Fruit fly (Drosophila melanogaster) whole organism, embryonic: ENCODE measurements around the gene Mtpalpha.

Experiments
- Abd-B ChIP-seq: fragments of 200-800 bp; sonication (Bioruptor generic); optimal IDR thresholded peaks from 2 replicates; lab custom pipeline; 2018; ENCODE audit warnings: missing biosample characterization, mild to moderate bottlenecking, missing genetic modification characterization, moderate library complexity
- BtbVII ChIP-seq: fragments of 200-800 bp; sonication (Bioruptor generic); optimal IDR thresholded peaks from 3 replicates; lab custom pipeline; 2017; ENCODE audit warnings: missing biosample characterization, mild to moderate bottlenecking, missing genetic modification characterization
- CG10654 ChIP-seq: fragments of 200-800 bp; sonication (Bioruptor generic); optimal IDR thresholded peaks from 2 replicates; lab custom pipeline; 2016; ENCODE audit warnings: missing biosample characterization, missing genetic modification characterization
- CG10979 ChIP-seq: fragments of 200-800 bp; sonication (Bioruptor generic); optimal IDR thresholded peaks from 2 replicates; lab custom pipeline; 2018; ENCODE audit warnings: missing biosample characterization, mild to moderate bottlenecking, missing genetic modification characterization, moderate library complexity
- CG11456 ChIP-seq: fragments of 200-800 bp; sonication (Bioruptor generic); IDR thresholded peaks from 3 replicates; pipeline ENCODE4 v1.3.6; 2022; ENCODE audit warnings: missing biosample characterization, missing genetic modification characterization
- CG11560 ChIP-seq: fragments of 200-800 bp; sonication (Bioruptor generic); IDR thresholded peaks from 3 replicates; pipeline ENCODE4 v1.3.6; 2022; ENCODE audit warnings: missing biosample characterization, missing genetic modification characterization
- CG12391 ChIP-seq: fragments of 200-800 bp; sonication (Bioruptor generic); optimal IDR thresholded peaks from 3 replicates; lab custom pipeline; 2018; ENCODE audit warnings: missing biosample characterization, mild to moderate bottlenecking, missing genetic modification characterization, moderate library complexity
- CG12744 ChIP-seq: fragments of 200-800 bp; sonication (Bioruptor generic); optimal IDR thresholded peaks from 2 replicates; lab custom pipeline; 2016; ENCODE audit warnings: missing biosample characterization, missing genetic modification characterization
- CG13296 ChIP-seq: fragments of 200-800 bp; sonication (Bioruptor generic); optimal IDR thresholded peaks from 3 replicates; lab custom pipeline; 2018; ENCODE audit warnings: missing biosample characterization, mild to moderate bottlenecking, missing genetic modification characterization
- CG15479 ChIP-seq: fragments of 200-800 bp; sonication (Bioruptor generic); optimal IDR thresholded peaks from 3 replicates; lab custom pipeline; 2019; ENCODE audit warnings: missing biosample characterization, mild to moderate bottlenecking, missing genetic modification characterization, moderate library complexity
- CG17328 ChIP-seq: fragments of 200-800 bp; sonication (Bioruptor generic); IDR thresholded peaks from 2 replicates; pipeline ENCODE4 v1.3.6; 2022; ENCODE audit warnings: missing biosample characterization, missing genetic modification characterization
- CG18011 ChIP-seq: fragments of 200-800 bp; sonication (Bioruptor generic); optimal IDR thresholded peaks from 2 replicates; lab custom pipeline; 2017; ENCODE audit warnings: missing biosample characterization, missing genetic modification characterization, mild to moderate bottlenecking, moderate library complexity, missing genotype
- CG2889 ChIP-seq: fragments of 200-800 bp; sonication (Bioruptor generic); IDR thresholded peaks from 3 replicates; pipeline ENCODE4 v1.3.6; 2022; ENCODE audit warnings: missing biosample characterization, missing genetic modification characterization
- CG3163 ChIP-seq: fragments of 200-800 bp; sonication (Bioruptor generic); optimal IDR thresholded peaks from 3 replicates; lab custom pipeline; 2016; ENCODE audit warnings: missing biosample characterization, missing genetic modification characterization
- CG32772 ChIP-seq: fragments of 200-800 bp; sonication (Bioruptor generic); IDR thresholded peaks from 2 replicates; pipeline ENCODE4 v1.3.6; 2022; ENCODE audit warnings: missing biosample characterization, missing genetic modification characterization
- CG5953 ChIP-seq: fragments of 200-800 bp; sonication (Bioruptor generic); IDR thresholded peaks from 2 replicates; pipeline ENCODE4 v1.3.6; 2022; ENCODE audit warnings: missing biosample characterization, missing genetic modification characterization
- CG7357 ChIP-seq: fragments of 200-800 bp; sonication (Bioruptor generic); IDR thresholded peaks from 3 replicates; pipeline ENCODE4 v1.3.6; 2022; ENCODE audit warnings: missing biosample characterization, missing genetic modification characterization
- CG8290 ChIP-seq, 3 experiments: fragments of 200-800 bp; sonication (Bioruptor generic); optimal IDR thresholded peaks; 2 replicates each; lab custom pipeline; 2016 to 2019; ENCODE audit warnings: missing biosample characterization in 3 of 3, missing genetic modification characterization in 3 of 3, mild to moderate bottlenecking in 2 of 3, moderate library complexity in 1 of 3
- CG8478 ChIP-seq: fragments of >200 bp; optimal IDR thresholded peaks from 2 replicates; lab custom pipeline; 2018
- CG9437 ChIP-seq: fragments of 200-800 bp; sonication (Bioruptor generic); optimal IDR thresholded peaks from 2 replicates; lab custom pipeline; 2018; ENCODE audit warnings: missing biosample characterization, mild to moderate bottlenecking, missing genetic modification characterization
- CrebB ChIP-seq: fragments of 200-800 bp; sonication (Bioruptor generic); optimal IDR thresholded peaks from 3 replicates; lab custom pipeline; 2018; ENCODE audit warnings: missing biosample characterization, mild to moderate bottlenecking, missing genetic modification characterization
- ERR ChIP-seq: fragments of 200-800 bp; sonication (Bioruptor generic); optimal IDR thresholded peaks from 2 replicates; lab custom pipeline; 2016; ENCODE audit warnings: missing biosample characterization, missing genetic modification characterization
- Gug ChIP-seq: fragments of 200-800 bp; sonication (Bioruptor generic); IDR thresholded peaks from 4 replicates; pipeline ENCODE4 v1.3.6; 2022; ENCODE audit warnings: missing biosample characterization, missing genetic modification characterization
- H15 ChIP-seq: fragments of 200-800 bp; sonication (Bioruptor generic); IDR thresholded peaks from 3 replicates; pipeline ENCODE4 v1.3.6; 2022; ENCODE audit warnings: missing biosample characterization, missing genetic modification characterization
- Hmx ChIP-seq: fragments of 200-800 bp; sonication (Bioruptor generic); optimal IDR thresholded peaks from 2 replicates; lab custom pipeline; 2016; ENCODE audit warnings: missing biosample characterization, missing genetic modification characterization
- Jarid2 ChIP-seq: fragments of 200-800 bp; sonication (Bioruptor generic); optimal IDR thresholded peaks from 3 replicates; lab custom pipeline; 2017; ENCODE audit warnings: mild to moderate bottlenecking, missing biosample characterization, missing genetic modification reagents, missing genetic modification characterization
- Kr ChIP-seq: fragments of 200-800 bp; sonication (Bioruptor generic); optimal IDR thresholded peaks from 2 replicates; lab custom pipeline; 2017; ENCODE audit warnings: missing biosample characterization, mild to moderate bottlenecking, missing genetic modification characterization
- Optix ChIP-seq: fragments of 200-800 bp; sonication (Bioruptor generic); IDR thresholded peaks from 3 replicates; pipeline ENCODE4 v1.3.6; 2022; ENCODE audit warnings: missing biosample characterization, missing genetic modification characterization
- PHDP ChIP-seq: fragments of 200-800 bp; sonication (Bioruptor generic); optimal IDR thresholded peaks from 3 replicates; lab custom pipeline; 2018; ENCODE audit warnings: missing biosample characterization, mild to moderate bottlenecking, missing genetic modification characterization, moderate library complexity
- Poxn ChIP-seq: fragments of 200-800 bp; sonication (Bioruptor generic); IDR thresholded peaks from 2 replicates; pipeline ENCODE4 v1.3.6; 2022; ENCODE audit warnings: missing biosample characterization, missing genetic modification characterization
- Vsx1 ChIP-seq: fragments of 200-800 bp; sonication (Bioruptor generic); optimal IDR thresholded peaks from 2 replicates; lab custom pipeline; 2017; ENCODE audit warnings: missing biosample characterization, mild to moderate bottlenecking, missing genetic modification characterization, missing genetic modification reagents
- ac ChIP-seq: fragments of 200-800 bp; sonication (Bioruptor generic); optimal IDR thresholded peaks from 3 replicates; lab custom pipeline; 2017; ENCODE audit warnings: missing biosample characterization, mild to moderate bottlenecking, missing genetic modification characterization
- ato ChIP-seq: fragments of 200-800 bp; sonication (Bioruptor generic); IDR thresholded peaks from 2 replicates; pipeline ENCODE4 v1.3.6; 2022; ENCODE audit warnings: missing biosample characterization, missing genetic modification characterization; ENCODE audit not compliant: partially characterized antibody
- chif ChIP-seq, 2 experiments: fragments of 200-800 bp; sonication (Bioruptor generic); optimal IDR thresholded peaks; 3 replicates each; lab custom pipeline; 2016; ENCODE audit warnings: missing biosample characterization in 2 of 2, missing genetic modification characterization in 2 of 2
- chm ChIP-seq: fragments of 200-800 bp; sonication (Bioruptor generic); IDR thresholded peaks from 2 replicates; pipeline ENCODE4 v1.3.6; 2022; ENCODE audit warnings: missing biosample characterization, missing genetic modification characterization
- da ChIP-seq: fragments of 200-800 bp; sonication (Bioruptor generic); optimal IDR thresholded peaks from 2 replicates; lab custom pipeline; 2016; ENCODE audit warnings: missing biosample characterization, missing genetic modification characterization
- danr ChIP-seq: fragments of 200-800 bp; sonication (Bioruptor generic); IDR thresholded peaks from 2 replicates; pipeline ENCODE4 v1.3.6; 2022; ENCODE audit warnings: missing biosample characterization, missing genetic modification characterization
- grau ChIP-seq: fragments of 200-800 bp; optimal IDR thresholded peaks from 3 replicates; lab custom pipeline; 2019; ENCODE audit warnings: missing biosample characterization, mild to moderate bottlenecking, missing genetic modification characterization, moderate library complexity
- jing ChIP-seq: fragments of 200-800 bp; sonication (Bioruptor generic); optimal IDR thresholded peaks from 2 replicates; lab custom pipeline; 2018; ENCODE audit warnings: missing biosample characterization, mild to moderate bottlenecking, missing genetic modification characterization
- maf-S ChIP-seq: fragments of 200-800 bp; sonication (Bioruptor generic); optimal IDR thresholded peaks from 2 replicates; lab custom pipeline; 2016; ENCODE audit warnings: missing biosample characterization, missing genetic modification characterization
- otp ChIP-seq: fragments of 200-800 bp; sonication (Bioruptor generic); IDR thresholded peaks from 3 replicates; pipeline ENCODE4, ENCODE4 v1.3.6; 2022; ENCODE audit warnings: missing biosample characterization, missing genetic modification characterization
- shn ChIP-seq: fragments of 200-800 bp; sonication (Bioruptor generic); optimal IDR thresholded peaks from 3 replicates; lab custom pipeline; 2016; ENCODE audit warnings: missing biosample characterization, missing genetic modification characterization
- sna ChIP-seq: fragments of 200-800 bp; sonication (Bioruptor generic); IDR thresholded peaks from 2 replicates; pipeline ENCODE4 v1.3.6; 2022; ENCODE audit warnings: missing biosample characterization, missing genetic modification characterization; ENCODE audit not compliant: partially characterized antibody
- so ChIP-seq: fragments of 200-800 bp; sonication (Bioruptor generic); IDR thresholded peaks from 3 replicates; pipeline ENCODE4 v1.3.6; 2022; ENCODE audit warnings: missing biosample characterization, missing genetic modification characterization
- tgo ChIP-seq: fragments of 200-800 bp; sonication (Bioruptor generic); IDR thresholded peaks from 3 replicates; pipeline ENCODE4 v1.3.6; 2022; ENCODE audit warnings: missing biosample characterization, missing genetic modification characterization
- trem ChIP-seq: fragments of 200-800 bp; optimal IDR thresholded peaks from 3 replicates; lab custom pipeline; 2019; ENCODE audit warnings: missing biosample characterization, mild to moderate bottlenecking, missing genetic modification characterization, moderate library complexity
- trh ChIP-seq: fragments of 200-800 bp; sonication (Bioruptor generic); optimal IDR thresholded peaks from 2 replicates; lab custom pipeline; 2016; ENCODE audit warnings: missing biosample characterization, missing genetic modification characterization
- ttk ChIP-seq: fragments of 200-800 bp; sonication (Bioruptor generic); IDR thresholded peaks from 2 replicates; pipeline ENCODE4 v2.1.2; 2022; ENCODE audit warnings: missing biosample characterization, missing genetic modification characterization
- twi ChIP-seq: fragments of 200-800 bp; optimal IDR thresholded peaks from 2 replicates; lab custom pipeline; 2019; ENCODE audit warnings: missing biosample characterization, mild to moderate bottlenecking, missing genetic modification characterization, moderate library complexity
- vvl ChIP-seq: fragments of 200-800 bp; sonication (Bioruptor generic); IDR thresholded peaks from 2 replicates; pipeline ENCODE4 v1.3.6; 2022; ENCODE audit warnings: missing biosample characterization, missing genetic modification characterization
- zen ChIP-seq: fragments of 200-800 bp; sonication (Bioruptor generic); optimal IDR thresholded peaks from 3 replicates; lab custom pipeline; 2018; ENCODE audit warnings: missing biosample characterization, mild to moderate bottlenecking, missing genetic modification characterization, moderate library complexity
- zfh1 ChIP-seq: fragments of 200-800 bp; sonication (Bioruptor generic); IDR thresholded peaks from 3 replicates; pipeline ENCODE4 v1.3.6; 2022; ENCODE audit warnings: missing biosample characterization, missing genetic modification characterization

Gene Mtpalpha

DNA sequence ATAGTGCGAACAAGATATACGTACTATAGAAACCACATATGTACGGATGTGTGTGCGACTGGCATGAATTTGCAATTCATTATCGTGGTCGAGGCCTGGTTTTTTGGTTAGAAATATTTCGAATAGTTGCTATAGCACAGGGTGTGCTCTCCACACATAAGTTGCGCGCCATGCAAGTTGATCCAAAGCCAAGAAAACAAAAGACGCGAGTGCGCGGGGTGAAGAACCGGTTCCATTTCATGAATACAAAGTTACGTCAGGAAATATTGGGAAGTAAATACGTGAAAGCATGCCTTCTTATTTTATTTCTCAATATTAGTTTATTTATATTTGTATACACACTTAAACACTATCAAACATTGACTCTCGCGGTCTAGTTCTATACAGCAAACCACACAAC lies 37.4 kb upstream of the Mtpalpha start (continued):
- no peak for TF ChIP-seq CG2889 (GFP tag; lab: Robert Waterston, UW)
- 0 out of 3 replicates have a peak, but pooled peaks have one; percentile 6 for TF ChIP-seq CG11456 (GFP tag; lab: Robert Waterston, UW)
- no peak for TF ChIP-seq so (GFP tag; lab: Robert Waterston, UW)
- no peak for TF ChIP-seq zfh1 (GFP tag; lab: Robert Waterston, UW)
- peak; percentile 3 for TF ChIP-seq CG13296 (GFP tag; lab: Kevin White, UChicago)
- TF ChIP-seq CG12391 (tag; lab: Kevin White, UChicago): no peak
- no peak for TF ChIP-seq maf-S (GFP tag; lab: Kevin White, UChicago)
- no peak for TF ChIP-seq CG32772
- TF ChIP-seq PHDP: no peak
- TF ChIP-seq CG12744 (GFP tag; lab: Kevin White, UChicago): no peak
- peak; percentile 30; the same call in 1 of the 3 replicates for TF ChIP-seq Optix (GFP tag; lab: Robert Waterston, UW)
- TF ChIP-seq Poxn (GFP tag; lab: Robert Waterston, UW): no peak
- TF ChIP-seq vvl (GFP tag; lab: Robert Waterston, UW): peak; percentile 43
- no peak for TF ChIP-seq jing (GFP tag; lab: Kevin White, UChicago)
- TF ChIP-seq ato (GFP tag; lab: Robert Waterston, UW): no peak
- no peak for TF ChIP-seq sna (GFP tag; lab: Robert Waterston, UW)
- TF ChIP-seq chif (GFP tag; optimal IDR thresholded peaks at IDR 0.05; lab: Kevin White, UChicago): no peak
- TF ChIP-seq tgo: no peak
- no peak for TF ChIP-seq ttk (GFP tag; lab: Robert Waterston, UW)
- TF ChIP-seq danr (GFP tag; lab: Robert Waterston, UW): no peak; the same call in 1 of the 2 replicates
- no peak for TF ChIP-seq H15
- no peak for TF ChIP-seq da (GFP tag; lab: Kevin White, UChicago)
- no peak for TF ChIP-seq CG10654 (GFP tag; lab: Kevin White, UChicago)
- TF ChIP-seq CG9437: no peak
- TF ChIP-seq Vsx1: no peak
- no peak for TF ChIP-seq ac (GFP tag; lab: Kevin White, UChicago)
- no peak for TF ChIP-seq CG15479 (GFP tag; lab: Kevin White, UChicago)
- TF ChIP-seq chm (GFP tag; lab: Robert Waterston, UW): no peak
- TF ChIP-seq trh (GFP tag; lab: Kevin White, UChicago): no peak
- TF ChIP-seq Kr (GFP tag; lab: Kevin White, UChicago): no peak
- no peak for TF ChIP-seq Hmx
- TF ChIP-seq Abd-B (GFP tag; lab: Kevin White, UChicago): no peak
- TF ChIP-seq shn (GFP tag; lab: Kevin White, UChicago): no peak
- no peak for TF ChIP-seq CG18011 (GFP tag; lab: Kevin White, UChicago)
- peak; percentile 24 for TF ChIP-seq grau (tag; lab: Kevin White, UChicago)
- 0 out of 2 replicates have a peak, but pooled peaks have one; percentile 39 for TF ChIP-seq CG17328 (GFP tag; lab: Robert Waterston, UW)
- TF ChIP-seq Jarid2 (GFP tag; lab: Kevin White, UChicago): no peak
- no peak for TF ChIP-seq CG5953
- TF ChIP-seq CG11560 (tag; lab: Robert Waterston, UW): no peak
- peak; percentile 33 for TF ChIP-seq CG10979 (tag; lab: Kevin White, UChicago)
- TF ChIP-seq otp: no peak
- peak; percentile 18; the same call in 1 of the 4 replicates for TF ChIP-seq Gug (GFP tag; lab: Robert Waterston, UW)
- TF ChIP-seq trem (tag; lab: Kevin White, UChicago): peak; percentile 41
- TF ChIP-seq CG7357 (GFP tag; lab: Robert Waterston, UW): no peak
- no peak for TF ChIP-seq CG8290 (GFP tag; optimal IDR thresholded peaks at IDR 0.05; lab: Kevin White, UChicago)
- TF ChIP-seq CG8290 (tag; optimal IDR thresholded peaks at IDR 0.05; lab: Kevin White, UChicago): peak in 1 of 2 experiments; percentile 34
- TF ChIP-seq twi (tag; lab: Kevin White, UChicago): no peak
- no peak for TF ChIP-seq CG8478
- no peak for TF ChIP-seq CrebB (tag; lab: Kevin White, UChicago)
- TF ChIP-seq ERR: no peak
- no peak for TF ChIP-seq BtbVII (GFP tag; lab: Kevin White, UChicago)
- no peak for TF ChIP-seq zen (tag; lab: Kevin White, UChicago)
- TF ChIP-seq CG3163: no peak
